Worm (Caenorhabditis elegans): Measurements from ENCODE around the gene ora-1.

DNA sequence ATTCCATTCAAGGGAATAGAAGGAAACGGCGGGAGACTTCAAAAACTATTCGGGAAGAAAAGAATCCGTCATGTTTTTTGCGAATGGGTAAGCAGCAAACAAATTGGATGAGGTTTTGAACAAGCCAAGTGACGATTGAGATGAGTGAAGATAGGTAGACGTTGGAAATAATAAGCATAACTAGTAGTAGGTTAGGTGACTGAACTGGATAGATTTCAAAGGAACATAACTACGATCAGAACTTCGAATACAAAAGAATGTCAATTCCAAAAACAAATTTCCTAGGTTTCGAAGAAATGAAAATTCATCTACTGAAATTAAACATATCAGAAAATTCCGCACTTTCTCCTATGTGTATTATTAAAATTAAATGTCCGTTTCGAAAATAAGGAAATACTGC, 29.9 kb downstream of the ora-1 start:
- no peak for TF ChIP-seq F13C5.2 (tag; optimal IDR thresholded peaks at IDR 0.05)
- no peak for TF ChIP-seq ama-1 (optimal IDR thresholded peaks at IDR 0.05)
- no peak for TF ChIP-seq ceh-13 (GFP tag; optimal IDR thresholded peaks at IDR 0.05)
- no peak for TF ChIP-seq tra-4 (tag; optimal IDR thresholded peaks at IDR 0.05)

Data from whole organism, early embryonic.